Worm (Caenorhabditis elegans): ENCODE results near the gene srd-3.

The srd-3 gene

ce11 chrII:160561-161123, 31.8 kb upstream of the srd-3 start:
- TF ChIP-seq tbx-2 (tag; optimal IDR thresholded peaks at IDR 0.05) (no peak), nhr-20 (tag; optimal IDR thresholded peaks at IDR 0.05) (peak; percentile 49), ztf-4 (tag; optimal IDR thresholded peaks at IDR 0.05) (peak; percentile 11), nhr-28 (tag; optimal IDR thresholded peaks at IDR 0.05) (no peak), elt-3 (tag; optimal IDR thresholded peaks at IDR 0.05) (no peak), unc-130 (tag; optimal IDR thresholded peaks at IDR 0.05) (no peak), F16B12.6 (tag; optimal IDR thresholded peaks at IDR 0.05) (no peak), nhr-12 (tag; optimal IDR thresholded peaks at IDR 0.05) (no peak), tlp-1 (tag; optimal IDR thresholded peaks at IDR 0.05) (no peak), fkh-4 (tag; optimal IDR thresholded peaks at IDR 0.05; ENCODE audit: borderline replicate concordance) (peak; percentile 84), nhr-76 (tag; optimal IDR thresholded peaks at IDR 0.05) (no peak), swsn-7 (tag; optimal IDR thresholded peaks at IDR 0.05) (no peak), lin-14 (GFP tag; optimal IDR thresholded peaks at IDR 0.05) (peak; percentile 59), nhr-71 (tag; optimal IDR thresholded peaks at IDR 0.05) (peak; percentile 69), lin-39 (tag; optimal IDR thresholded peaks at IDR 0.05) (no peak), lin-35 (GFP tag; optimal IDR thresholded peaks at IDR 0.05) (no peak), nhr-85 (tag) (peak; percentile 42), mef-2 (tag; optimal IDR thresholded peaks at IDR 0.05) (no peak), rnt-1 (tag; optimal IDR thresholded peaks at IDR 0.05) (peak; percentile 5), fkh-8 (tag; optimal IDR thresholded peaks at IDR 0.05) (peak; percentile 81), snu-23 (GFP tag; optimal IDR thresholded peaks at IDR 0.05) (no peak), efl-1 (optimal IDR thresholded peaks at IDR 0.05) (no peak), efl-1 (GFP tag; optimal IDR thresholded peaks at IDR 0.05 in 1 of 2) (peak in 1 of 2 experiments; percentile 37), lin-13 (GFP tag; optimal IDR thresholded peaks at IDR 0.05) (no peak), ztf-11 (tag; optimal IDR thresholded peaks at IDR 0.05) (no peak), ceh-82 (tag; optimal IDR thresholded peaks at IDR 0.05) (no peak), lir-3 (tag; optimal IDR thresholded peaks at IDR 0.05; ENCODE audit: poor library complexity) (no peak), hlh-4 (tag; optimal IDR thresholded peaks at IDR 0.05) (no peak), nhr-47 (tag; optimal IDR thresholded peaks at IDR 0.05) (peak; percentile 27), ceh-90 (tag; optimal IDR thresholded peaks at IDR 0.05) (no peak), mdl-1 (tag; optimal IDR thresholded peaks at IDR 0.05) (no peak), pag-3 (tag; optimal IDR thresholded peaks at IDR 0.05; ENCODE audit: borderline replicate concordance, insufficient read depth) (no peak), hpl-2 (GFP tag; optimal IDR thresholded peaks at IDR 0.05) (no peak), fkh-10 (GFP tag; optimal IDR thresholded peaks at IDR 0.05) (no peak), C34B4.2 (tag; optimal IDR thresholded peaks at IDR 0.05) (no peak), lsy-2 (tag; optimal IDR thresholded peaks at IDR 0.05) (peak in 1 of 2 experiments; percentile 13), ceh-88 (GFP tag; IDR thresholded peaks at IDR 0.05) (no peak), dsc-1 (tag; optimal IDR thresholded peaks at IDR 0.05) (peak; percentile 94), mep-1 (tag; optimal IDR thresholded peaks at IDR 0.05) (no peak), C04F5.9 (tag; optimal IDR thresholded peaks at IDR 0.05) (no peak), zip-4 (GFP tag; optimal IDR thresholded peaks at IDR 0.05) (no peak), blmp-1 (tag; optimal IDR thresholded peaks at IDR 0.05) (no peak), vab-15 (tag; optimal IDR thresholded peaks at IDR 0.05) (no peak), nhr-237 (tag; optimal IDR thresholded peaks at IDR 0.05) (no peak), nhr-90 (tag; optimal IDR thresholded peaks at IDR 0.05; ENCODE audit: poor library complexity) (no peak), Y116A8C.19 (tag; optimal IDR thresholded peaks at IDR 0.05; ENCODE audit: borderline replicate concordance) (no peak), unc-62 (GFP tag; optimal IDR thresholded peaks at IDR 0.05) (no peak), ceh-63 (GFP tag; optimal IDR thresholded peaks at IDR 0.05) (no peak), irx-1 (tag; optimal IDR thresholded peaks at IDR 0.05) (no peak), jun-1 (tag; optimal IDR thresholded peaks at IDR 0.05) (no peak), alr-1 (tag; optimal IDR thresholded peaks at IDR 0.05; ENCODE audit: borderline replicate concordance) (no peak), C16A3.4 (tag; optimal IDR thresholded peaks at IDR 0.05) (no peak), snpc-4 (tag; optimal IDR thresholded peaks at IDR 0.05) (no peak)
